Worm (Caenorhabditis elegans) whole organism, young adult: Measurements from ENCODE around the gene dnj-17.

Experiments used
- B0019.2 ChIP-seq: fragments of 200-800 bp; sonication (Bioruptor generic); conservative IDR thresholded peaks from 2 replicates; pipeline ENCODE4 v1.3.6; 2022; ENCODE audit warnings: missing genetic modification reagents, missing genetic modification characterization, missing compliant biosample characterization
- B0035.1 ChIP-seq: sonication (generic microtip); optimal IDR thresholded peaks from 2 replicates; lab custom pipeline; 2016; ENCODE audit warnings: missing genetic modification characterization, mild to moderate bottlenecking, missing compliant biosample characterization, missing genotype, missing genetic modification reagents
- B0261.1 ChIP-seq: sonication (generic microtip); optimal IDR thresholded peaks from 2 replicates; lab custom pipeline; 2016; ENCODE audit warnings: mild to moderate bottlenecking, missing genetic modification characterization, moderate library complexity, missing compliant biosample characterization
- F49E8.2 ChIP-seq: sonication (generic microtip); optimal IDR thresholded peaks from 3 replicates; lab custom pipeline; 2017; ENCODE audit warnings: missing genetic modification characterization, mild to moderate bottlenecking, missing compliant biosample characterization, antibody characterized with exemption, moderate library complexity; ENCODE audit not compliant: insufficient read depth
- F52B5.7 ChIP-seq: sonication (generic microtip); optimal IDR thresholded peaks from 2 replicates; lab custom pipeline; 2016; ENCODE audit warnings: mild to moderate bottlenecking, missing genetic modification characterization, missing compliant biosample characterization
- F55B11.4 ChIP-seq: sonication (generic microtip); optimal IDR thresholded peaks from 2 replicates; lab custom pipeline; 2016; ENCODE audit warnings: missing compliant biosample characterization, missing genetic modification characterization, borderline replicate concordance; ENCODE audit not compliant: insufficient read depth
- K12H6.12 ChIP-seq: fragments of 200-800 bp; sonication (Bioruptor generic); optimal IDR thresholded peaks from 2 replicates; lab custom pipeline; 2018; ENCODE audit warnings: mild to moderate bottlenecking, missing genetic modification characterization, missing compliant biosample characterization
- Y56A3A.18 ChIP-seq: fragments of 200-800 bp; sonication (Bioruptor generic); IDR thresholded peaks from 2 replicates; pipeline ENCODE4 v1.3.6; 2022; ENCODE audit warnings: missing genetic modification reagents, missing genetic modification characterization, missing compliant biosample characterization
- ZK185.1 ChIP-seq: sonication (generic microtip); optimal IDR thresholded peaks from 2 replicates; lab custom pipeline; 2016; ENCODE audit warnings: mild to moderate bottlenecking, missing genetic modification characterization, missing compliant biosample characterization; ENCODE audit not compliant: poor library complexity, severe bottlenecking
- akir-1 ChIP-seq: fragments of 200-800 bp; sonication (Bioruptor generic); optimal IDR thresholded peaks from 2 replicates; lab custom pipeline; 2018; ENCODE audit warnings: mild to moderate bottlenecking, missing genetic modification characterization, moderate library complexity, missing compliant biosample characterization
- ama-1 ChIP-seq, 3 experiments: fragments of 150-350 bp in 1 of 3; sonication (generic microtip) in 2 of 3; optimal IDR thresholded peaks; 2 replicates each; lab custom pipeline; 2014 to 2018; ENCODE audit warnings: missing biosample characterization in 2 of 3, missing genetic modification characterization in 2 of 3, missing genetic modification reagents in 2 of 3
- aptf-2 ChIP-seq: fragments of 200-800 bp; sonication (Bioruptor generic); conservative IDR thresholded peaks from 2 replicates; pipeline ENCODE4 v1.3.6; 2022; ENCODE audit warnings: missing genetic modification reagents, missing genetic modification characterization, missing compliant biosample characterization
- atf-7 ChIP-seq: sonication (generic microtip); optimal IDR thresholded peaks from 2 replicates; lab custom pipeline; 2017; ENCODE audit warnings: mild to moderate bottlenecking, missing genetic modification characterization, missing compliant biosample characterization
- attf-3 ChIP-seq: fragments of 200-800 bp; sonication (Bioruptor generic); conservative IDR thresholded peaks from 2 replicates; pipeline ENCODE4 v1.3.6; 2022; ENCODE audit warnings: missing genetic modification reagents, missing genetic modification characterization, missing compliant biosample characterization
- bed-1 ChIP-seq: fragments of 200-800 bp; sonication (Bioruptor generic); IDR thresholded peaks from 2 replicates; pipeline ENCODE4 v1.3.6; 2022; ENCODE audit warnings: missing genetic modification reagents, missing genetic modification characterization, missing compliant biosample characterization
- ceh-100 ChIP-seq: fragments of 200-800 bp; sonication (Bioruptor generic); IDR thresholded peaks from 2 replicates; pipeline ENCODE4 v1.3.6; 2022; ENCODE audit warnings: missing genetic modification reagents, missing genetic modification characterization, missing compliant biosample characterization
- ceh-40 ChIP-seq: fragments of 200-800 bp; sonication (Bioruptor generic); IDR thresholded peaks from 2 replicates; pipeline ENCODE4 v1.3.6; 2022; ENCODE audit warnings: missing genetic modification characterization, missing compliant biosample characterization
- ceh-91 ChIP-seq: fragments of 200-800 bp; sonication (Bioruptor generic); IDR thresholded peaks from 2 replicates; pipeline ENCODE4 v1.3.6; 2022; ENCODE audit warnings: missing genetic modification reagents, missing genetic modification characterization, missing compliant biosample characterization
- dox-1 ChIP-seq: fragments of 200-800 bp; sonication (Bioruptor generic); IDR thresholded peaks from 2 replicates; pipeline ENCODE4 v1.3.6; 2022; ENCODE audit warnings: missing genetic modification reagents, missing genetic modification characterization, missing compliant biosample characterization
- dpl-1 ChIP-seq: fragments of 150-350 bp; optimal IDR thresholded peaks from 2 replicates; lab custom pipeline; 2014; ENCODE audit warnings: missing biosample characterization, missing genetic modification reagents, missing genetic modification characterization
- egl-44 ChIP-seq: fragments of 200-800 bp; sonication (Bioruptor generic); IDR thresholded peaks from 2 replicates; pipeline ENCODE4 v1.3.6; 2022; ENCODE audit warnings: missing genetic modification reagents, missing genetic modification characterization, missing compliant biosample characterization
- ekl-4 ChIP-seq: fragments of 200-800 bp; sonication (Bioruptor generic); IDR thresholded peaks from 2 replicates; pipeline ENCODE4 v1.3.6; 2022; ENCODE audit warnings: missing genetic modification reagents, missing genetic modification characterization, missing compliant biosample characterization
- fkh-3 ChIP-seq: sonication (generic microtip); optimal IDR thresholded peaks from 2 replicates; lab custom pipeline; 2016; ENCODE audit warnings: mild to moderate bottlenecking, missing genetic modification characterization, missing compliant biosample characterization
- gei-17 ChIP-seq: fragments of 200-800 bp; sonication (Bioruptor generic); optimal IDR thresholded peaks from 2 replicates; lab custom pipeline; 2018; ENCODE audit warnings: mild to moderate bottlenecking, missing genetic modification characterization, missing compliant biosample characterization
- him-1 ChIP-seq: sonication (generic microtip); optimal IDR thresholded peaks from 2 replicates; lab custom pipeline; 2016; ENCODE audit warnings: missing genotype, missing genetic modification reagents, missing genetic modification characterization, missing compliant biosample characterization
- hlh-12 ChIP-seq: sonication (generic microtip); optimal IDR thresholded peaks from 2 replicates; lab custom pipeline; 2016; ENCODE audit warnings: missing genetic modification characterization, missing compliant biosample characterization
- hrde-1 ChIP-seq: sonication (generic microtip); optimal IDR thresholded peaks from 2 replicates; lab custom pipeline; 2016; ENCODE audit warnings: missing genetic modification characterization, mild to moderate bottlenecking, missing compliant biosample characterization, moderate library complexity, missing genotype, missing genetic modification reagents, borderline replicate concordance
- lag-1 ChIP-seq: fragments of 200-800 bp; sonication (Bioruptor generic); IDR thresholded peaks from 2 replicates; pipeline ENCODE4 v1.3.6; 2022; ENCODE audit warnings: missing genetic modification reagents, missing genetic modification characterization, missing compliant biosample characterization
- let-526 ChIP-seq: fragments of 200-800 bp; sonication (Bioruptor generic); IDR thresholded peaks from 2 replicates; pipeline ENCODE4 v1.3.6; 2022; ENCODE audit warnings: missing genetic modification reagents, missing genetic modification characterization, missing compliant biosample characterization
- let-607 ChIP-seq, 2 experiments: fragments of 200-800 bp in 1 of 2; sonication (Bioruptor generic) in 1 of 2; sonication (generic microtip) in 1 of 2; optimal IDR thresholded peaks; 2 replicates each; lab custom pipeline; 2016 to 2018; ENCODE audit warnings: mild to moderate bottlenecking in 2 of 2, missing compliant biosample characterization in 2 of 2, missing genetic modification characterization in 2 of 2, moderate library complexity in 2 of 2, missing genotype in 1 of 2
- lin-54 ChIP-seq: fragments of 200-800 bp; sonication (Bioruptor generic); optimal IDR thresholded peaks from 2 replicates; lab custom pipeline; 2018; ENCODE audit warnings: mild to moderate bottlenecking, missing genetic modification characterization, missing compliant biosample characterization
- lsy-27 ChIP-seq: sonication (generic microtip); optimal IDR thresholded peaks from 2 replicates; lab custom pipeline; 2017; ENCODE audit warnings: missing genetic modification characterization, mild to moderate bottlenecking, missing compliant biosample characterization, antibody characterized with exemption, missing genotype, borderline replicate concordance; ENCODE audit not compliant: insufficient read depth
- madf-10 ChIP-seq: sonication (generic microtip); optimal IDR thresholded peaks from 2 replicates; lab custom pipeline; 2016; ENCODE audit warnings: mild to moderate bottlenecking, missing genetic modification characterization, missing compliant biosample characterization
- mcd-1 ChIP-seq: fragments of 200-800 bp; sonication (Bioruptor generic); IDR thresholded peaks from 2 replicates; pipeline ENCODE4 v1.3.6; 2022; ENCODE audit warnings: missing genetic modification reagents, missing genetic modification characterization, missing compliant biosample characterization
- mxl-1 ChIP-seq: sonication (generic microtip); optimal IDR thresholded peaks from 2 replicates; lab custom pipeline; 2016; ENCODE audit warnings: missing genetic modification characterization, missing compliant biosample characterization
- nfya-2 ChIP-seq: fragments of 200-800 bp; sonication (Bioruptor generic); IDR thresholded peaks from 2 replicates; pipeline ENCODE4 v1.3.6; 2022; ENCODE audit warnings: missing genetic modification reagents, missing genetic modification characterization, missing compliant biosample characterization
- nfyb-1 ChIP-seq: fragments of 200-800 bp; sonication (Bioruptor generic); IDR thresholded peaks from 2 replicates; pipeline ENCODE4 v1.3.6; 2022; ENCODE audit warnings: missing genetic modification reagents, missing genetic modification characterization, missing compliant biosample characterization
- nhr-120 ChIP-seq: fragments of 200-800 bp; sonication (Bioruptor generic); IDR thresholded peaks from 2 replicates; pipeline ENCODE4 v1.3.6; 2022; ENCODE audit warnings: missing genetic modification characterization, missing compliant biosample characterization
- nhr-80 ChIP-seq: sonication (generic microtip); optimal IDR thresholded peaks from 2 replicates; lab custom pipeline; 2016; ENCODE audit warnings: missing genetic modification characterization, missing compliant biosample characterization
- nhr-90 ChIP-seq: sonication (generic microtip); optimal IDR thresholded peaks from 2 replicates; lab custom pipeline; 2016; ENCODE audit warnings: missing genotype, mild to moderate bottlenecking, missing genetic modification characterization, missing compliant biosample characterization
- rcor-1 ChIP-seq: fragments of 200-800 bp; sonication (Bioruptor generic); IDR thresholded peaks from 2 replicates; pipeline ENCODE4 v1.3.6; 2022; ENCODE audit warnings: missing genetic modification reagents, missing genetic modification characterization, missing compliant biosample characterization
- repo-1 ChIP-seq: sonication (generic microtip); optimal IDR thresholded peaks from 2 replicates; lab custom pipeline; 2017; ENCODE audit warnings: mild to moderate bottlenecking, missing genetic modification characterization, missing compliant biosample characterization
- sea-2 ChIP-seq: fragments of 200-800 bp; sonication (Bioruptor generic); IDR thresholded peaks from 2 replicates; pipeline ENCODE4 v1.3.6; 2022; ENCODE audit warnings: missing genetic modification characterization, missing compliant biosample characterization
- tlf-1 ChIP-seq: fragments of 200-800 bp; sonication (Bioruptor generic); optimal IDR thresholded peaks from 2 replicates; lab custom pipeline; 2018; ENCODE audit warnings: mild to moderate bottlenecking, missing genetic modification characterization, missing compliant biosample characterization
- xnd-1 ChIP-seq: sonication (generic microtip); optimal IDR thresholded peaks from 2 replicates; lab custom pipeline; 2016; ENCODE audit warnings: missing genotype, missing genetic modification reagents, missing genetic modification characterization, missing compliant biosample characterization
- ztf-22 ChIP-seq: fragments of 200-800 bp; sonication (Bioruptor generic); optimal IDR thresholded peaks from 2 replicates; lab custom pipeline; 2018; ENCODE audit warnings: mild to moderate bottlenecking, missing genetic modification characterization, moderate library complexity, missing compliant biosample characterization
- ztf-25 ChIP-seq: fragments of 200-800 bp; sonication (Bioruptor generic); IDR thresholded peaks from 2 replicates; pipeline ENCODE4 v1.3.6; 2022; ENCODE audit warnings: missing genetic modification reagents, missing genetic modification characterization, missing compliant biosample characterization
- ztf-26 ChIP-seq: sonication (generic microtip); optimal IDR thresholded peaks from 2 replicates; lab custom pipeline; 2017; ENCODE audit warnings: missing genetic modification characterization, missing compliant biosample characterization
- ztf-3 ChIP-seq: fragments of 200-800 bp; sonication (Bioruptor generic); optimal IDR thresholded peaks from 2 replicates; lab custom pipeline; 2018; ENCODE audit warnings: mild to moderate bottlenecking, missing genetic modification characterization, missing compliant biosample characterization

The dnj-17 gene

DNA sequence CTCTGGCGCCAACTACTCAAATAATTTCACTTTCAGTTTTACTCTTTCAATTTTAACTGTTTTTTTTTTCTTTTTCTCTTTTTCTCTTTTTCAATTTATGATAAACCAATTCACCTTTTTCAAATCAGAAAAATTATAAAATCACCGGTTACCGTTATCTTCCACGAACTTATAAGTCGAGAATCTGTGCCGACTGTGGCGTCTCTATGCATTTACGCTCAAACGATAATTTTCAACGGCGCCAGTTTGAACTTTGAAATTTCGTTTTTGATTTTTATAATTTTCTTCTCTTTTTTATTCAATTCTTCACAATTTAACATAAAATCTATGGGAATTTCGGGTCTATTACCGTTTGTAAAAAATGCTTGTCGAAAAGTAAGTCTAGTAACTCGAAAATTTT, 30.3 kb upstream of the dnj-17 start, which contains the start of gene exo-1 (continued):
- TF ChIP-seq let-607 (tag; optimal IDR thresholded peaks at IDR 0.05; lab: Kevin White, UChicago) (no peak), ama-1 (optimal IDR thresholded peaks at IDR 0.05; lab: Kevin White, UChicago) (no peak), ama-1 (GFP tag; optimal IDR thresholded peaks at IDR 0.05; lab: Kevin White, UChicago) (no peak), gei-17 (GFP tag; lab: Kevin White, UChicago) (no peak), him-1 (peak; percentile 4), B0019.2 (no peak), tlf-1 (GFP tag; lab: Kevin White, UChicago) (no peak), xnd-1 (tag; lab: Kevin White, UChicago) (no peak), bed-1 (GFP tag; lab: Robert Waterston, UW) (no peak), ceh-100 (GFP tag; lab: Robert Waterston, UW) (peak; percentile 95), ztf-3 (GFP tag; lab: Kevin White, UChicago) (no peak), nfyb-1 (GFP tag; lab: Robert Waterston, UW) (no peak), F49E8.2 (tag; lab: Kevin White, UChicago) (no peak), ekl-4 (GFP tag; lab: Robert Waterston, UW) (no peak), ceh-40 (GFP tag; lab: Robert Waterston, UW) (no peak), Y56A3A.18 (no peak), F52B5.7 (tag; lab: Kevin White, UChicago) (no peak), hlh-12 (tag; lab: Kevin White, UChicago) (no peak), ceh-91 (GFP tag; lab: Robert Waterston, UW) (peak; percentile 49), ztf-25 (GFP tag; lab: Robert Waterston, UW) (no peak), B0261.1 (tag; lab: Kevin White, UChicago) (no peak), K12H6.12 (tag; lab: Kevin White, UChicago) (no peak), lin-54 (GFP tag; lab: Kevin White, UChicago) (peak; percentile 82), aptf-2 (no peak), attf-3 (GFP tag; lab: Robert Waterston, UW) (0 out of 2 replicates have a peak, but pooled peaks have one; percentile 20), madf-10 (tag; lab: Kevin White, UChicago) (no peak), nhr-90 (tag; lab: Kevin White, UChicago) (no peak), sea-2 (GFP tag; lab: Robert Waterston, UW) (no peak), lsy-27 (tag; lab: Kevin White, UChicago) (no peak), B0035.1 (tag; lab: Kevin White, UChicago) (no peak), hrde-1 (no peak), ZK185.1 (no peak), nhr-80 (tag; lab: Kevin White, UChicago) (peak; percentile 36), repo-1 (tag; lab: Kevin White, UChicago) (no peak), rcor-1 (GFP tag; lab: Robert Waterston, UW) (no peak), let-526 (GFP tag; lab: Robert Waterston, UW) (no peak), dox-1 (0 out of 2 replicates have a peak, but pooled peaks have one; percentile 30), fkh-3 (tag; lab: Kevin White, UChicago) (no peak), nhr-120 (GFP tag; lab: Robert Waterston, UW) (no peak), F55B11.4 (tag; lab: Kevin White, UChicago) (no peak), dpl-1 (GFP tag; lab: Kevin White, UChicago) (peak; percentile 80), akir-1 (GFP tag; lab: Kevin White, UChicago) (no peak), ztf-26 (tag; lab: Kevin White, UChicago) (no peak), egl-44 (GFP tag; lab: Robert Waterston, UW) (no peak), lag-1 (GFP tag; lab: Robert Waterston, UW) (no peak), atf-7 (tag; lab: Kevin White, UChicago) (no peak), mxl-1 (tag; lab: Kevin White, UChicago) (no peak), ztf-22 (no peak), mcd-1 (GFP tag; lab: Robert Waterston, UW) (peak; percentile 85), nfya-2 (no peak)
